Fruit fly (Drosophila melanogaster): ENCODE results near the gene CG14223.

Gene CG14223

DNA sequence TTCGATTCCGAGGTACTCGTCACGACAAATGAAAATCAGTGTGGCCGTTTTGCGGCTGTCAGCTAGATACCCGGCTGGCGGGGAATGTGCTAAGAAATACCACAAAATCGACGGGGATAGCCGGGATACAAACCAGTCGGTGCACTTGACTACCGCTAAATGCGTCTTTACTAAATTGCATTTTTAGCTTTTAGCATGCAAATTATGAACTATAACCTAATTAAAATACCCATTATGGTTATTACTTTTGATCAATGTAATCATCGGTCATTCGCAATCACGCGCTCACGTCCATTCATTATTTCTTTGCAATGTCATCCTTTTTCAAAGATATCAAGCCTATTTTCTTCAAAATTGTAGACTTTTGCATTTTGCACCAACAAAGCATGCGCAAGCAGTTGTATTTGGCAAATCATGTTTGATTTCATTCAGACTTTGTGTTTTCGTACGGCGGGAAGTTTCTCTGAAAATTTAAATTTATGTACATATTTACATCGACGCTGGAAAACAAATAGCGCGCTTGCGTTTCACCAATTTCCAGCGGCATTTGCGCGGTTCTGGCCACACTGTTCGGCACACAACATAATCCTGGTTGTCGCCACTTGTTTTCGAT lies 25.3 kb downstream of the CG14223 start, which contains the start of gene Rcd-1:
Gene Rcd-1 (plus strand): TSS at position 440 of the 613 bp plus-strand sequence.
- TF ChIP-seq Dll (GFP tag; IDR thresholded peaks at IDR 0.05; ENCODE audit: partially characterized antibody) (no peak), CG14860 (GFP tag; IDR thresholded peaks at IDR 0.05; ENCODE audit: partially characterized antibody) (no peak), PHDP (tag; optimal IDR thresholded peaks at IDR 0.05) (no peak), Oli (tag; optimal IDR thresholded peaks at IDR 0.05) (no peak), psq (GFP tag; optimal IDR thresholded peaks at IDR 0.05) (no peak), Med (GFP tag) (no peak), nerfin-1 (tag; optimal IDR thresholded peaks at IDR 0.05) (no peak), CG30403 (GFP tag; optimal IDR thresholded peaks at IDR 0.05) (no peak), CG14050 (GFP tag; IDR thresholded peaks at IDR 0.05) (no peak), cg (GFP tag; optimal IDR thresholded peaks at IDR 0.05) (no peak), Sry-δ (GFP tag; optimal IDR thresholded peaks at IDR 0.05) (peak; percentile 50), CG9932 (GFP tag; IDR thresholded peaks at IDR 0.05) (no peak; the same call in 1 of the 2 replicates), MBD-R2 (GFP tag; IDR thresholded peaks at IDR 0.05) (peak; percentile 35; the same call in 1 of the 2 replicates), CG31365 (tag; optimal IDR thresholded peaks at IDR 0.05) (no peak), Oaz (GFP tag; IDR thresholded peaks at IDR 0.05) (no peak), run (tag; optimal IDR thresholded peaks at IDR 0.05) (no peak), D19A (tag; optimal IDR thresholded peaks at IDR 0.05) (no peak), Gsc (GFP tag; IDR thresholded peaks at IDR 0.05) (no peak), CG12104 (GFP tag; optimal IDR thresholded peaks at IDR 0.05) (no peak), Dbx (GFP tag; IDR thresholded peaks at IDR 0.05) (peak; percentile 7; the same call in 1 of the 3 replicates), da (GFP tag; optimal IDR thresholded peaks at IDR 0.05) (no peak), Chrac-16 (GFP tag; optimal IDR thresholded peaks at IDR 0.05) (no peak), ham (GFP tag; IDR thresholded peaks at IDR 0.05) (no peak), CG1603 (tag; optimal IDR thresholded peaks at IDR 0.05) (peak; percentile 68), CG34224 (GFP tag; IDR thresholded peaks at IDR 0.05; ENCODE audit: partially characterized antibody) (no peak), CG8924 (tag; optimal IDR thresholded peaks at IDR 0.05) (no peak), CG12659 (GFP tag; optimal IDR thresholded peaks at IDR 0.05) (peak; percentile 28), Tbp (GFP tag; optimal IDR thresholded peaks at IDR 0.05) (no peak), CG9727 (GFP tag; optimal IDR thresholded peaks at IDR 0.05) (peak; percentile 18), pros (GFP tag; optimal IDR thresholded peaks at IDR 0.05) (no peak), CG4820 (GFP tag; optimal IDR thresholded peaks at IDR 0.05) (no peak), CG17186 (GFP tag; optimal IDR thresholded peaks at IDR 0.05) (peak; percentile 59), Dp (GFP tag; optimal IDR thresholded peaks at IDR 0.05) (peak; percentile 51), CG14710 (tag; optimal IDR thresholded peaks at IDR 0.05) (peak; percentile 44), Kr (GFP tag; optimal IDR thresholded peaks at IDR 0.05) (no peak), CG6689 (GFP tag; IDR thresholded peaks at IDR 0.05) (no peak), vnd (GFP tag; IDR thresholded peaks at IDR 0.05; ENCODE audit: partially characterized antibody) (no peak), h (optimal IDR thresholded peaks at IDR 0.05) (no peak), mam (GFP tag; optimal IDR thresholded peaks at IDR 0.05) (no peak), E2f1 (GFP tag; IDR thresholded peaks at IDR 0.05) (no peak), CG30431 (GFP tag; optimal IDR thresholded peaks at IDR 0.05) (no peak), CG10654 (GFP tag; optimal IDR thresholded peaks at IDR 0.05) (no peak), CG32772 (GFP tag; IDR thresholded peaks at IDR 0.05) (0 out of 2 replicates have a peak, but pooled peaks have one; percentile 18), Atf3 (GFP tag; optimal IDR thresholded peaks at IDR 0.05) (no peak), Nf-YC (tag; optimal IDR thresholded peaks at IDR 0.05) (no peak), bsh (GFP tag; optimal IDR thresholded peaks at IDR 0.05) (no peak), Elba2 (GFP tag; optimal IDR thresholded peaks at IDR 0.05) (no peak), Sox100B (GFP tag; optimal IDR thresholded peaks at IDR 0.05) (no peak), CoRest (tag; optimal IDR thresholded peaks at IDR 0.05) (peak; percentile 29), Mad (GFP tag; optimal IDR thresholded peaks at IDR 0.05) (no peak), CG6765 (GFP tag; optimal IDR thresholded peaks at IDR 0.05) (no peak)

Measured in whole organism, embryonic.